Fruit fly (Drosophila melanogaster): Measurements from ENCODE around the gene CG4218.

- TF ChIP-seq psq (optimal IDR thresholded peaks at IDR 0.05), result no peak
- TF ChIP-seq CG8478 (optimal IDR thresholded peaks at IDR 0.05), result no peak
- TF ChIP-seq usp (GFP tag; optimal IDR thresholded peaks at IDR 0.05), result no peak
- no peak for TF ChIP-seq pan (optimal IDR thresholded peaks at IDR 0.05)
Measured at dm6 chr2L:14570843-14571242, 21.9 kb upstream of the CG4218 start.
